Worm (Caenorhabditis elegans): ENCODE data around the gene set-1.

- TF ChIP-seq unc-62 (GFP tag; optimal IDR thresholded peaks at IDR 0.05 in 1 of 2) (no peak), unc-62 (tag; optimal IDR thresholded peaks at IDR 0.05) (no peak), dpl-1 (GFP tag; optimal IDR thresholded peaks at IDR 0.05) (no peak), pha-4 (GFP tag; IDR thresholded peaks at IDR 0.05) (no peak), pha-4 (tag; optimal IDR thresholded peaks at IDR 0.05) (no peak), unc-39 (tag; optimal IDR thresholded peaks at IDR 0.05) (no peak), lsy-2 (tag; optimal IDR thresholded peaks at IDR 0.05) (no peak)
Observed at ce11 chrIII:6500032-6500564, 47.9 kb upstream of the set-1 start, which contains the start of gene F23F12.3.

All from whole organism, L4 larva.